Fruit fly (Drosophila melanogaster) whole organism: ENCODE measurements around the gene eys.

Source experiments
- CG8478 ChIP-seq: fragments of >200 bp; optimal IDR thresholded peaks from 2 replicates; lab custom pipeline; 2018; ENCODE audit warnings: inconsistent platforms
- Dll ChIP-seq: fragments of >200 bp; optimal IDR thresholded peaks from 2 replicates; lab custom pipeline; 2017
- EcR ChIP-seq, 2 experiments: fragments of >200 bp; optimal IDR thresholded peaks; 2 replicates each; lab custom pipeline; 2017; ENCODE audit warnings: missing biosample characterization in 2 of 2, missing genetic modification characterization in 2 of 2, missing genetic modification reagents in 2 of 2
- pan ChIP-seq: fragments of >200 bp; optimal IDR thresholded peaks from 2 replicates; lab custom pipeline; 2017
- psq ChIP-seq: fragments of >200 bp; optimal IDR thresholded peaks from 2 replicates; lab custom pipeline; 2017
- usp ChIP-seq: fragments of >200 bp; optimal IDR thresholded peaks from 2 replicates; lab custom pipeline; 2017; ENCODE audit warnings: missing biosample characterization, missing genetic modification characterization, mixed read lengths

Gene eys

dm6 chr2L:2397080-2397479 is 85.6 kb downstream of the eys start:
- no peak for TF ChIP-seq pan (lab: Kevin White, UChicago)
- TF ChIP-seq EcR (GFP tag; optimal IDR thresholded peaks at IDR 0.05; lab: Kevin White, UChicago) = no peak
- no peak for TF ChIP-seq CG8478 (lab: Kevin White, UChicago)
- TF ChIP-seq usp (GFP tag; lab: Kevin White, UChicago) = no peak
- TF ChIP-seq Dll (lab: Kevin White, UChicago) = no peak
- TF ChIP-seq psq = no peak

dm6 chr2L:2398459-2398858 is 87.0 kb downstream of the eys start:
- TF ChIP-seq psq (no peak), CG8478 (lab: Kevin White, UChicago) (no peak), Dll (lab: Kevin White, UChicago) (no peak), pan (lab: Kevin White, UChicago) (no peak), EcR (GFP tag; optimal IDR thresholded peaks at IDR 0.05; lab: Kevin White, UChicago) (no peak), usp (GFP tag; lab: Kevin White, UChicago) (no peak)

DNA sequence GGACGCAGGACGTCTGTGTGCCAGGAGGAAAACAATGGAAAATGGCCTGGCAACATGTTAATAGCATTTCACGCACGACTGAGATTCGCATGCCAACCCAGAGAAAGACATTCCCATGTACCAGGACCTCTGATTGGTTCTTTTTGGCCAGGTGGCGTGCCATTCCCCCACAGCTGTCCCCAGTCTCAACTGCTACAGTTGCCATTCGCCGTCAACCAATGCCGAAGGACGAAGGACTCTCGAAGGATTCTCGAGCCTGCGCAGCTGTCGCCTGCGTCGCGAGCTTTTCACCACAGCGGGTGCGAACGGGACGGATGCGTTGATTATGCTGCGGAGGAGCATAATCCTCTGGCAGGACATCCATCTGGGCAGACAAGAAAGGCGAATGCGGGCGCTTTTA is 88.4 kb downstream of the eys start, which contains the start of gene VGlut:
TSS of gene VGlut (plus strand) at position 399 of the 400 bp plus-strand sequence.
- TF ChIP-seq Dll (lab: Kevin White, UChicago) (no peak), usp (GFP tag; lab: Kevin White, UChicago) (no peak), pan (lab: Kevin White, UChicago) (no peak), CG8478 (lab: Kevin White, UChicago) (no peak), EcR (GFP tag; optimal IDR thresholded peaks at IDR 0.05; lab: Kevin White, UChicago) (no peak), psq (no peak)

DNA sequence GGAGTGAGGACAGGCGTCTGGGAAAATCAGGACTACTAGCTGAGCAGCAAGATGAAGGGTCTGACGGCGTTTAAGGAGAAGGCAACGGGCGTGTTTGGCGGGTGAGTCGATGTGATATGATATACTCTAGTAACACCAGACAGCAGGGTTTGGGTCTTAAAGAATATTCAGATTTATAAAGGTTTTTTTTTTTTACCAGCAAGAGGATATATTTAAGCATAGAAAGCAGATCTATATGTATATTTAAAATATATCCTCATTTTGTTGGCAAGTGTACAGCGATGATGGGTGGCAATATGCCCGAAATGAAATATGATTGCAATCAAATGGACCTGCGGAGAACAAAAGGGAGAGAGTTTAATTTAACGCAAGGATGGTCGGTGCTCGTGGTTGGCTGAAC is 90.7 kb downstream of the eys start:
- TF ChIP-seq EcR (GFP tag; optimal IDR thresholded peaks at IDR 0.05; lab: Kevin White, UChicago) = no peak
- TF ChIP-seq Dll (lab: Kevin White, UChicago) = no peak
- TF ChIP-seq pan (lab: Kevin White, UChicago) = no peak
- TF ChIP-seq psq = no peak
- no peak for TF ChIP-seq CG8478 (lab: Kevin White, UChicago)
- TF ChIP-seq usp (GFP tag; lab: Kevin White, UChicago) = no peak

dm6 chr2L:2404631-2405030 is 93.2 kb downstream of the eys start:
- no peak for TF ChIP-seq usp (GFP tag; lab: Kevin White, UChicago)
- TF ChIP-seq psq = no peak
- TF ChIP-seq CG8478 (lab: Kevin White, UChicago) = no peak
- TF ChIP-seq Dll (lab: Kevin White, UChicago) = no peak
- TF ChIP-seq EcR (GFP tag; optimal IDR thresholded peaks at IDR 0.05; lab: Kevin White, UChicago) = no peak
- TF ChIP-seq pan (lab: Kevin White, UChicago) = no peak
